Fruit fly (Drosophila melanogaster) whole organism, embryonic: ENCODE data around the gene CG7601.
A peak's percentile ranks its signal among the peaks of the same experiment; 100 is the strongest.

Source experiments
- ATbp ChIP-seq: fragments of 200-800 bp; sonication (Bioruptor generic); optimal IDR thresholded peaks from 2 replicates; lab custom pipeline; 2017; ENCODE audit warnings: missing biosample characterization, mild to moderate bottlenecking, missing genetic modification characterization, missing genetic modification reagents
- Adf1 ChIP-seq: fragments of 200-800 bp; sonication (Bioruptor generic); IDR thresholded peaks from 2 replicates; pipeline ENCODE4 v1.3.6; 2022; ENCODE audit warnings: missing biosample characterization, missing genetic modification characterization
- Atf3 ChIP-seq: fragments of 200-800 bp; sonication (Bioruptor generic); optimal IDR thresholded peaks from 3 replicates; lab custom pipeline; 2016; ENCODE audit warnings: missing biosample characterization, missing genetic modification characterization
- BEAF-32 ChIP-seq: fragments of 200-800 bp; sonication (Bioruptor generic); optimal IDR thresholded peaks from 3 replicates; lab custom pipeline; 2017; ENCODE audit warnings: missing biosample characterization, missing genetic modification characterization, mild to moderate bottlenecking, moderate library complexity, missing genetic modification reagents
- CG10543 ChIP-seq: fragments of 200-800 bp; sonication (Bioruptor generic); optimal IDR thresholded peaks from 3 replicates; lab custom pipeline; 2017; ENCODE audit warnings: missing biosample characterization, mild to moderate bottlenecking, missing genetic modification characterization, moderate library complexity
- CG15011 ChIP-seq: fragments of 200-800 bp; sonication (Bioruptor generic); optimal IDR thresholded peaks from 3 replicates; lab custom pipeline; 2018; ENCODE audit warnings: missing biosample characterization, mild to moderate bottlenecking, missing genetic modification characterization
- CG17802 ChIP-seq: fragments of 200-800 bp; sonication (Bioruptor generic); optimal IDR thresholded peaks from 2 replicates; lab custom pipeline; 2018; ENCODE audit warnings: missing biosample characterization, mild to moderate bottlenecking, missing genetic modification characterization, moderate library complexity
- CG1792 ChIP-seq: fragments of 200-800 bp; sonication (Bioruptor generic); optimal IDR thresholded peaks from 2 replicates; lab custom pipeline; 2016; ENCODE audit warnings: missing biosample characterization, missing genetic modification characterization
- CG4404 ChIP-seq: fragments of 200-800 bp; sonication (Bioruptor generic); IDR thresholded peaks from 2 replicates; pipeline ENCODE4 v1.3.6; 2022; ENCODE audit warnings: missing biosample characterization, missing genetic modification characterization
- CG5245 ChIP-seq: fragments of 200-800 bp; sonication (Bioruptor generic); optimal IDR thresholded peaks from 3 replicates; lab custom pipeline; 2016; ENCODE audit warnings: missing biosample characterization, missing genetic modification characterization
- CG6175 ChIP-seq: fragments of 200-800 bp; sonication (Bioruptor generic); IDR thresholded peaks from 3 replicates; pipeline ENCODE4 v1.3.6; 2022; ENCODE audit warnings: missing biosample characterization, missing genetic modification characterization
- CG7987 ChIP-seq: fragments of 200-800 bp; sonication (Bioruptor generic); optimal IDR thresholded peaks from 2 replicates; lab custom pipeline; 2018; ENCODE audit warnings: missing biosample characterization, mild to moderate bottlenecking, missing genetic modification characterization, moderate library complexity
- CG8089 ChIP-seq: fragments of 200-800 bp; sonication (Bioruptor generic); optimal IDR thresholded peaks from 3 replicates; lab custom pipeline; 2016; ENCODE audit warnings: missing biosample characterization, missing genetic modification characterization
- CG8944 ChIP-seq: fragments of 200-800 bp; sonication (Bioruptor generic); optimal IDR thresholded peaks from 3 replicates; lab custom pipeline; 2016; ENCODE audit warnings: missing biosample characterization, missing genetic modification characterization
- CG9876 ChIP-seq: fragments of 200-800 bp; sonication (Bioruptor generic); optimal IDR thresholded peaks from 2 replicates; lab custom pipeline; 2016; ENCODE audit warnings: missing biosample characterization, missing genetic modification characterization
- Camta ChIP-seq: fragments of 200-800 bp; sonication (Bioruptor generic); optimal IDR thresholded peaks from 2 replicates; lab custom pipeline; 2016; ENCODE audit warnings: missing biosample characterization, missing genetic modification characterization
- D19B ChIP-seq: fragments of 200-800 bp; sonication (Bioruptor generic); optimal IDR thresholded peaks from 2 replicates; lab custom pipeline; 2017; ENCODE audit warnings: missing biosample characterization, mild to moderate bottlenecking, missing genetic modification characterization
- Dbx ChIP-seq: fragments of 200-800 bp; sonication (Bioruptor generic); IDR thresholded peaks from 3 replicates; pipeline ENCODE4 v1.3.6; 2022; ENCODE audit warnings: missing biosample characterization, missing genetic modification characterization
- E2f2 ChIP-seq: fragments of 200-800 bp; sonication (Bioruptor generic); IDR thresholded peaks from 2 replicates; pipeline ENCODE4 v1.3.6; 2022; ENCODE audit warnings: missing biosample characterization, missing genetic modification characterization
- Gsc ChIP-seq: fragments of 200-800 bp; sonication (Bioruptor generic); IDR thresholded peaks from 2 replicates; pipeline ENCODE4 v1.3.6; 2022; ENCODE audit warnings: missing biosample characterization, missing genetic modification characterization
- HmgZ ChIP-seq: fragments of 200-800 bp; sonication (Bioruptor generic); optimal IDR thresholded peaks from 2 replicates; lab custom pipeline; 2018; ENCODE audit warnings: missing biosample characterization, mild to moderate bottlenecking, missing genetic modification characterization
- Hr78 ChIP-seq, 2 experiments: fragments of 200-800 bp in 1 of 2; fragments of >200 bp in 1 of 2; sonication (Bioruptor generic) in 1 of 2; optimal IDR thresholded peaks; 2 replicates each; lab custom pipeline; 2017 to 2019; ENCODE audit warnings: missing biosample characterization in 2 of 2, missing genetic modification characterization in 2 of 2, mild to moderate bottlenecking in 1 of 2, moderate library complexity in 1 of 2
- MESR4 ChIP-seq: fragments of 200-800 bp; sonication (Bioruptor generic); optimal IDR thresholded peaks from 2 replicates; lab custom pipeline; 2018; ENCODE audit warnings: missing biosample characterization, mild to moderate bottlenecking, missing genetic modification characterization, moderate library complexity
- NK7.1 ChIP-seq: fragments of 200-800 bp; sonication (Bioruptor generic); optimal IDR thresholded peaks from 3 replicates; lab custom pipeline; 2016; ENCODE audit warnings: missing biosample characterization, missing genetic modification characterization
- NfI ChIP-seq: fragments of 200-800 bp; sonication (Bioruptor generic); optimal IDR thresholded peaks from 3 replicates; lab custom pipeline; 2018; ENCODE audit warnings: missing biosample characterization, mild to moderate bottlenecking, missing genetic modification characterization, moderate library complexity
- Six4 ChIP-seq: fragments of 200-800 bp; sonication (Bioruptor generic); optimal IDR thresholded peaks from 2 replicates; lab custom pipeline; 2016; ENCODE audit warnings: missing biosample characterization, missing genetic modification characterization
- Sry-β ChIP-seq: fragments of 200-800 bp; sonication (Bioruptor generic); optimal IDR thresholded peaks from 2 replicates; lab custom pipeline; 2018; ENCODE audit warnings: missing biosample characterization, mild to moderate bottlenecking, missing genetic modification characterization, moderate library complexity
- Sry-δ ChIP-seq: fragments of 200-800 bp; sonication (Bioruptor generic); optimal IDR thresholded peaks from 2 replicates; lab custom pipeline; 2016; ENCODE audit warnings: missing biosample characterization, missing genetic modification characterization
- Xrp1 ChIP-seq: fragments of 200-800 bp; sonication (Bioruptor generic); IDR thresholded peaks from 2 replicates; pipeline ENCODE4 v1.3.6; 2022; ENCODE audit warnings: missing biosample characterization, missing genetic modification characterization
- az2 ChIP-seq: fragments of 200-800 bp; sonication (Bioruptor generic); optimal IDR thresholded peaks from 3 replicates; lab custom pipeline; 2016; ENCODE audit warnings: missing biosample characterization, missing genetic modification characterization
- bcd ChIP-seq: fragments of 200-800 bp; sonication (Bioruptor generic); optimal IDR thresholded peaks from 2 replicates; lab custom pipeline; 2017; ENCODE audit warnings: missing biosample characterization, mild to moderate bottlenecking, missing genetic modification characterization
- btn ChIP-seq: fragments of 200-800 bp; sonication (Bioruptor generic); optimal IDR thresholded peaks from 2 replicates; lab custom pipeline; 2016; ENCODE audit warnings: missing biosample characterization, missing genetic modification characterization
- crc ChIP-seq: fragments of 200-800 bp; sonication (Bioruptor generic); optimal IDR thresholded peaks from 2 replicates; lab custom pipeline; 2016; ENCODE audit warnings: missing biosample characterization, missing genetic modification characterization
- crol ChIP-seq: fragments of 200-800 bp; sonication (Bioruptor generic); IDR thresholded peaks from 2 replicates; pipeline ENCODE4 v1.3.6; 2022; ENCODE audit warnings: missing biosample characterization, missing genetic modification characterization
- dm ChIP-seq: fragments of 200-800 bp; sonication (Bioruptor generic); optimal IDR thresholded peaks from 3 replicates; lab custom pipeline; 2016; ENCODE audit warnings: missing biosample characterization, missing genetic modification characterization
- fd102C ChIP-seq: fragments of 200-800 bp; sonication (Bioruptor generic); optimal IDR thresholded peaks from 2 replicates; lab custom pipeline; 2018; ENCODE audit warnings: missing biosample characterization, mild to moderate bottlenecking, missing genetic modification characterization, moderate library complexity
- fd64A ChIP-seq: fragments of 200-800 bp; sonication (Bioruptor generic); optimal IDR thresholded peaks from 3 replicates; lab custom pipeline; 2018; ENCODE audit warnings: missing biosample characterization, mild to moderate bottlenecking, missing genetic modification characterization
- gsb ChIP-seq: fragments of 200-800 bp; sonication (Bioruptor generic); IDR thresholded peaks from 2 replicates; pipeline ENCODE4 v1.3.6; 2022; ENCODE audit warnings: missing biosample characterization, missing genetic modification characterization
- hbn ChIP-seq: fragments of 200-800 bp; sonication (Bioruptor generic); IDR thresholded peaks from 2 replicates; pipeline ENCODE4 v1.3.6; 2022; ENCODE audit warnings: missing biosample characterization, missing genetic modification characterization; ENCODE audit not compliant: partially characterized antibody
- kay ChIP-seq: fragments of 200-800 bp; sonication (Bioruptor generic); optimal IDR thresholded peaks from 2 replicates; lab custom pipeline; 2016; ENCODE audit warnings: missing biosample characterization, missing genetic modification characterization
- knrl ChIP-seq: fragments of 200-800 bp; sonication (Bioruptor generic); IDR thresholded peaks from 3 replicates; pipeline ENCODE4 v1.3.6; 2022; ENCODE audit warnings: missing biosample characterization, missing genetic modification characterization; ENCODE audit not compliant: partially characterized antibody
- lov ChIP-seq, 2 experiments: fragments of 200-800 bp in 1 of 2; fragments of >200 bp in 1 of 2; sonication (Bioruptor generic) in 1 of 2; IDR thresholded peaks in 1 of 2; optimal IDR thresholded peaks in 1 of 2; 2 replicates in 1 of 2; 3 replicates in 1 of 2; pipeline versions ENCODE4 v1.3.6 to Lab custom; 2017 to 2022; ENCODE audit warnings: missing biosample characterization in 1 of 2, missing genetic modification characterization in 1 of 2
- nmo ChIP-seq: fragments of 200-800 bp; sonication (Bioruptor generic); optimal IDR thresholded peaks from 2 replicates; lab custom pipeline; 2018; ENCODE audit warnings: missing biosample characterization, mild to moderate bottlenecking, missing genetic modification characterization, moderate library complexity
- nom ChIP-seq: fragments of 200-800 bp; sonication (Bioruptor generic); optimal IDR thresholded peaks from 2 replicates; lab custom pipeline; 2017; ENCODE audit warnings: missing biosample characterization, missing genetic modification characterization, mild to moderate bottlenecking, moderate library complexity, missing genetic modification reagents
- ranshi ChIP-seq: fragments of 200-800 bp; sonication (Bioruptor generic); IDR thresholded peaks from 2 replicates; pipeline ENCODE4 v1.3.6; 2022; ENCODE audit warnings: missing biosample characterization, missing genetic modification characterization
- seq ChIP-seq: fragments of 200-800 bp; sonication (Bioruptor generic); IDR thresholded peaks from 2 replicates; pipeline ENCODE4 v1.3.6; 2022; ENCODE audit warnings: missing biosample characterization, missing genetic modification characterization
- so ChIP-seq: fragments of 200-800 bp; sonication (Bioruptor generic); IDR thresholded peaks from 3 replicates; pipeline ENCODE4 v1.3.6; 2022; ENCODE audit warnings: missing biosample characterization, missing genetic modification characterization
- sob ChIP-seq: fragments of 200-800 bp; sonication (Bioruptor generic); IDR thresholded peaks from 2 replicates; pipeline ENCODE4 v1.3.6; 2022; ENCODE audit warnings: missing biosample characterization, missing genetic modification characterization
- sr ChIP-seq: fragments of 200-800 bp; sonication (Bioruptor generic); IDR thresholded peaks from 3 replicates; pipeline ENCODE4 v1.3.6; 2022; ENCODE audit warnings: missing biosample characterization, missing genetic modification characterization
- sug ChIP-seq: fragments of 200-800 bp; optimal IDR thresholded peaks from 2 replicates; lab custom pipeline; 2019; ENCODE audit warnings: missing biosample characterization, mild to moderate bottlenecking, missing genetic modification characterization, moderate library complexity
- tx ChIP-seq: fragments of 200-800 bp; sonication (Bioruptor generic); optimal IDR thresholded peaks from 2 replicates; lab custom pipeline; 2016; ENCODE audit warnings: missing biosample characterization, missing genetic modification characterization

CG7601 gene

dm6 chr3R:29763154-29763553 is 26.6 kb upstream of the CG7601 start (continued):
- TF ChIP-seq bcd (GFP tag; lab: Kevin White, UChicago) (peak; percentile 20), lov (optimal IDR thresholded peaks at IDR 0.05; lab: Kevin White, UChicago) (no peak), lov (GFP tag; IDR thresholded peaks at IDR 0.05; lab: Robert Waterston, UW) (no peak), D19B (GFP tag; lab: Kevin White, UChicago) (no peak), hbn (no peak), Sry-δ (GFP tag; lab: Kevin White, UChicago) (no peak), BEAF-32 (GFP tag; lab: Kevin White, UChicago) (no peak), tx (peak; percentile 5), fd102C (GFP tag; lab: Kevin White, UChicago) (no peak), seq (GFP tag; lab: Robert Waterston, UW) (no peak), Adf1 (GFP tag; lab: Robert Waterston, UW) (no peak), Gsc (GFP tag; lab: Robert Waterston, UW) (no peak), ATbp (GFP tag; lab: Kevin White, UChicago) (peak; percentile 15), CG6175 (no peak), CG17802 (no peak), E2f2 (GFP tag; lab: Robert Waterston, UW) (0 out of 2 replicates have a peak, but pooled peaks have one; percentile 10), Hr78 (GFP tag; optimal IDR thresholded peaks at IDR 0.05; lab: Kevin White, UChicago) (no peak), HmgZ (tag; lab: Kevin White, UChicago) (no peak), kay (GFP tag; lab: Kevin White, UChicago) (peak; percentile 31), Six4 (no peak), crol (GFP tag; lab: Robert Waterston, UW) (no peak), Sry-β (no peak), sob (GFP tag; lab: Robert Waterston, UW) (no peak), NK7.1 (GFP tag; lab: Kevin White, UChicago) (no peak), Xrp1 (GFP tag; lab: Robert Waterston, UW) (peak; percentile 60; the same call in 1 of the 2 replicates), CG15011 (GFP tag; lab: Kevin White, UChicago) (no peak), fd64A (no peak), MESR4 (GFP tag; lab: Kevin White, UChicago) (no peak), az2 (GFP tag; lab: Kevin White, UChicago) (peak; percentile 2), CG7987 (GFP tag; lab: Kevin White, UChicago) (no peak), dm (GFP tag; lab: Kevin White, UChicago) (no peak), Camta (GFP tag; lab: Kevin White, UChicago) (no peak), CG9876 (GFP tag; lab: Kevin White, UChicago) (no peak), btn (no peak), sr (GFP tag; lab: Robert Waterston, UW) (no peak), gsb (GFP tag; lab: Robert Waterston, UW) (no peak), CG8089 (GFP tag; lab: Kevin White, UChicago) (no peak), NfI (peak; percentile 16), nmo (GFP tag; lab: Kevin White, UChicago) (peak; percentile 13), so (peak; percentile 37; the same call in 1 of the 3 replicates), sug (tag; lab: Kevin White, UChicago) (no peak), nom (GFP tag; lab: Kevin White, UChicago) (peak; percentile 47), Atf3 (peak; percentile 14), ranshi (GFP tag; lab: Robert Waterston, UW) (peak; percentile 30; the same call in 1 of the 2 replicates), crc (GFP tag; lab: Kevin White, UChicago) (no peak), CG4404 (GFP tag; lab: Robert Waterston, UW) (no peak), CG1792 (GFP tag; lab: Kevin White, UChicago) (peak; percentile 38), CG5245 (no peak), Dbx (GFP tag; lab: Robert Waterston, UW) (no peak), knrl (GFP tag; lab: Robert Waterston, UW) (no peak), CG10543 (GFP tag; lab: Kevin White, UChicago) (no peak), CG8944 (GFP tag; lab: Kevin White, UChicago) (peak; percentile 24)
